Worm (Caenorhabditis elegans) whole organism, mixed stage, embryonic: Measurements from ENCODE around the gene T23F2.3.

Experiments
- blmp-1 ChIP-seq: fragments of 150-350 bp; optimal IDR thresholded peaks from 2 replicates; lab custom pipeline; 2014; ENCODE audit warnings: missing biosample characterization, missing genetic modification characterization
- lsy-2 ChIP-seq: fragments of 150-350 bp; optimal IDR thresholded peaks from 2 replicates; lab custom pipeline; 2014; ENCODE audit warnings: missing biosample characterization, missing genetic modification characterization
- nhr-12 ChIP-seq: fragments of 150-350 bp; optimal IDR thresholded peaks from 2 replicates; lab custom pipeline; 2014; ENCODE audit warnings: missing biosample characterization, missing genetic modification characterization
- tbx-8 ChIP-seq: fragments of 200-800 bp; sonication (Bioruptor generic); optimal IDR thresholded peaks from 2 replicates; lab custom pipeline; 2018; ENCODE audit warnings: mild to moderate bottlenecking, missing genetic modification characterization, moderate library complexity, missing compliant biosample characterization
- zip-8 ChIP-seq: fragments of 150-350 bp; optimal IDR thresholded peaks from 2 replicates; lab custom pipeline; 2014; ENCODE audit warnings: missing biosample characterization, missing genetic modification characterization

DNA sequence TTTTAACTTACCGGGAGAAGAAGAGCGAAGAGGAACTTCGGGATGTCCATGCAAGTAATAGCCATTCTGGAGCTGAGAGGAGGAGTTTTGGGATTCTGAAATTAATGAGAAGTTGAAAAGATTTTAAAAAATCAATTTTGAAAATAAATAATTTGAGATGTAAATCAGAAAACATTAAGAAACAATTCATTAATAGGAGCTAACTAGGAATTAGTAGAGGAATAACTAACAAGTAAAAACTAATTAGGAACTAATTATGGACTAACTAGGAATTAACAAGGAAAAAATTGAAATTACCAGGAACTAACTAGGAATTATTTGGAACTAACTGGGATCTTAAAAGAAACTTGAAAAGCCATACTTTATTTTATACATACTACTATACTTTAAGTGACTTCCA lies 2.9 kb upstream of the T23F2.3 start, which contains the start of gene T23F2.4:
- TF ChIP-seq blmp-1 (tag; lab: Kevin White, UChicago): no peak
- no peak for TF ChIP-seq lsy-2 (tag; lab: Kevin White, UChicago)
- TF ChIP-seq zip-8 (tag; lab: Kevin White, UChicago): no peak
- no peak for TF ChIP-seq nhr-12
- no peak for TF ChIP-seq tbx-8 (GFP tag; lab: Kevin White, UChicago)
